Fruit fly (Drosophila melanogaster) S2 (cell line): ENCODE results near the gene dgt1.

Experiments used
- CG8478 ChIP-seq: fragments of >200 bp; optimal IDR thresholded peaks from 2 replicates; lab custom pipeline; 2018
- CTCF ChIP-seq, 2 experiments: fragments of >200 bp; optimal IDR thresholded peaks; 2 replicates each; lab custom pipeline; 2018

DNA sequence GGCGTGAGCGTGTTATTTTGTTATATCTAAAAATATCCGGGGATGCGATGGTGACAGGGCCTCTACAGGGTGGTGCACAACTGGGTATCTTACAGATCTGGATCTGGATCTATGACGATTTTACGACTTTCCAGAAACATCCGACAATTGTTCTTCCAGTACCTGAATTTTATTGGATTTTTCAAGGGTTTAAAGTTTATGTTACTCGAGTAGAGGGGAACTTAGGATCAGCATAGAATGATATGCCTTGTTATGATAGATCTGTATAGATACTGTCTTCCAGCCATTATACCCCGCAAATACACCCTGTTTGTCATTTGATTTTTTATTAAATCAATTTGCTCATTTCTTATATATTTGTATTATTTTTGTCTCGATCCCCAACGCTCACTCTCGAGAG lies 37.1 kb upstream of the dgt1 start:
- TF ChIP-seq CG8478 (lab: Kevin White, UChicago) (no peak), CTCF (optimal IDR thresholded peaks at IDR 0.05; lab: Kevin White, UChicago) (no peak)
